Fruit fly (Drosophila melanogaster) whole organism, adult: Measurements from ENCODE around the gene CG9784.

Experiments
- CG11617 ChIP-seq: fragments of 200-800 bp; sonication (Bioruptor generic); optimal IDR thresholded peaks from 2 replicates; lab custom pipeline; 2017; ENCODE audit warnings: mild to moderate bottlenecking, missing biosample characterization, missing genetic modification reagents, missing genetic modification characterization
- CG12768 ChIP-seq: fragments of 200-800 bp; sonication (Bioruptor generic); optimal IDR thresholded peaks from 2 replicates; lab custom pipeline; 2017; ENCODE audit warnings: missing biosample characterization, missing genetic modification characterization, mild to moderate bottlenecking, moderate library complexity, missing genetic modification reagents
- CG14711 ChIP-seq: fragments of 200-800 bp; sonication (Bioruptor generic); optimal IDR thresholded peaks from 2 replicates; lab custom pipeline; 2018; ENCODE audit warnings: missing biosample characterization, mild to moderate bottlenecking, missing genetic modification characterization, moderate library complexity
- CG1620 ChIP-seq: fragments of 200-800 bp; sonication (Bioruptor generic); optimal IDR thresholded peaks from 2 replicates; lab custom pipeline; 2016; ENCODE audit warnings: missing biosample characterization, missing genetic modification characterization
- CG33017 ChIP-seq: fragments of 200-800 bp; sonication (Bioruptor generic); optimal IDR thresholded peaks from 2 replicates; lab custom pipeline; 2018; ENCODE audit warnings: missing biosample characterization, mild to moderate bottlenecking, missing genetic modification characterization, moderate library complexity
- CG5204 ChIP-seq: fragments of 200-800 bp; sonication (Bioruptor generic); optimal IDR thresholded peaks from 2 replicates; lab custom pipeline; 2016; ENCODE audit warnings: missing biosample characterization, missing genetic modification characterization
- CG7045 ChIP-seq: fragments of 200-800 bp; sonication (Bioruptor generic); optimal IDR thresholded peaks from 2 replicates; lab custom pipeline; 2017; ENCODE audit warnings: missing biosample characterization, mild to moderate bottlenecking, missing genetic modification characterization
- CG7101 ChIP-seq: fragments of 200-800 bp; sonication (Bioruptor generic); optimal IDR thresholded peaks from 2 replicates; lab custom pipeline; 2018; ENCODE audit warnings: missing biosample characterization, mild to moderate bottlenecking, missing genetic modification characterization, moderate library complexity
- Clk ChIP-seq: fragments of 200-800 bp; sonication (Bioruptor generic); optimal IDR thresholded peaks from 2 replicates; lab custom pipeline; 2017; ENCODE audit warnings: missing biosample characterization, missing genetic modification characterization
- Crg-1 ChIP-seq: fragments of 200-800 bp; sonication (Bioruptor generic); optimal IDR thresholded peaks from 2 replicates; lab custom pipeline; 2016; ENCODE audit warnings: missing biosample characterization, missing genetic modification characterization
- Hr96 ChIP-seq: fragments of 200-800 bp; sonication (Bioruptor generic); optimal IDR thresholded peaks from 2 replicates; lab custom pipeline; 2016; ENCODE audit warnings: missing biosample characterization, missing genetic modification characterization
- Mnt ChIP-seq: fragments of 200-800 bp; sonication (Bioruptor generic); optimal IDR thresholded peaks from 2 replicates; lab custom pipeline; 2016; ENCODE audit warnings: missing biosample characterization, mild to moderate bottlenecking, missing genetic modification characterization
- bab1 ChIP-seq: fragments of 200-800 bp; sonication (Bioruptor generic); optimal IDR thresholded peaks from 3 replicates; lab custom pipeline; 2019; ENCODE audit warnings: missing biosample characterization, mild to moderate bottlenecking, missing genetic modification characterization, moderate library complexity
- cic ChIP-seq: fragments of 200-800 bp; sonication (Bioruptor generic); optimal IDR thresholded peaks from 2 replicates; lab custom pipeline; 2017; ENCODE audit warnings: missing biosample characterization, mild to moderate bottlenecking, missing genetic modification characterization, moderate library complexity
- cnc ChIP-seq, 2 experiments: fragments of >200 bp; optimal IDR thresholded peaks; 2 replicates each; lab custom pipeline; 2017
- kay ChIP-seq: fragments of 200-800 bp; sonication (Bioruptor generic); peaks from one replicate; lab custom pipeline; 2016; ENCODE audit warnings: missing biosample characterization, missing genetic modification characterization, borderline replicate concordance
- ovo ChIP-seq: fragments of 200-800 bp; sonication (Bioruptor generic); optimal IDR thresholded peaks from 2 replicates; lab custom pipeline; 2016; ENCODE audit warnings: missing biosample characterization, missing genetic modification characterization
- pad ChIP-seq: fragments of 200-800 bp; sonication (Bioruptor generic); optimal IDR thresholded peaks from 3 replicates; lab custom pipeline; 2017; ENCODE audit warnings: missing biosample characterization, missing genetic modification characterization, mild to moderate bottlenecking, moderate library complexity, missing genetic modification reagents
- tj ChIP-seq: fragments of 200-800 bp; sonication (Bioruptor generic); optimal IDR thresholded peaks from 3 replicates; lab custom pipeline; 2017; ENCODE audit warnings: missing biosample characterization, mild to moderate bottlenecking, missing genetic modification characterization, moderate library complexity
- toe ChIP-seq: fragments of 200-800 bp; sonication (Bioruptor generic); optimal IDR thresholded peaks from 2 replicates; lab custom pipeline; 2016; ENCODE audit warnings: missing biosample characterization, missing genetic modification characterization

The CG9784 gene

dm6 chrX:16596250-16596793 is 2.7 kb downstream of the CG9784 start:
- TF ChIP-seq CG11617 (GFP tag; lab: Kevin White, UChicago): no peak
- TF ChIP-seq cnc (optimal IDR thresholded peaks at IDR 0.05; lab: Kevin White, UChicago): no peak
- TF ChIP-seq tj (GFP tag; lab: Kevin White, UChicago): no peak
- no peak for TF ChIP-seq CG33017
- TF ChIP-seq cic: no peak
- no peak for TF ChIP-seq bab1
- TF ChIP-seq toe (GFP tag; lab: Kevin White, UChicago): no peak
- TF ChIP-seq Clk (GFP tag; lab: Kevin White, UChicago): no peak

- TF ChIP-seq toe (GFP tag; lab: Kevin White, UChicago) (no peak), cnc (optimal IDR thresholded peaks at IDR 0.05; lab: Kevin White, UChicago) (no peak), CG7101 (tag; lab: Kevin White, UChicago) (no peak), CG1620 (GFP tag; lab: Kevin White, UChicago) (no peak), bab1 (no peak), pad (GFP tag; lab: Kevin White, UChicago) (no peak), Mnt (GFP tag; lab: Kevin White, UChicago) (no peak), CG33017 (no peak), cic (no peak), CG7045 (GFP tag; lab: Kevin White, UChicago) (no peak), CG12768 (GFP tag; lab: Kevin White, UChicago) (no peak)
These were observed 3.6 kb downstream of the CG9784 start for dm6 chrX:16595411-16595810.

dm6 chrX:16593418-16593817 is 5.6 kb downstream of the CG9784 start, which contains the start of the genes SMC3 and Ubc7:
Gene SMC3, minus strand, starts transcription at chrX:16593439.
Gene Ubc7, plus strand, starts transcription at chrX:16593677.
- TF ChIP-seq CG5204 (GFP tag; lab: Kevin White, UChicago) (no peak), CG11617 (GFP tag; lab: Kevin White, UChicago) (peak; percentile 34), Mnt (GFP tag; lab: Kevin White, UChicago) (peak; percentile 26), CG14711 (tag; lab: Kevin White, UChicago) (peak; percentile 15), bab1 (peak; percentile 40)

- TF ChIP-seq ovo (GFP tag; lab: Kevin White, UChicago): no peak
- no peak for TF ChIP-seq toe (GFP tag; lab: Kevin White, UChicago)
- no peak for TF ChIP-seq CG11617 (GFP tag; lab: Kevin White, UChicago)
- TF ChIP-seq CG14711 (tag; lab: Kevin White, UChicago): no peak
- TF ChIP-seq tj (GFP tag; lab: Kevin White, UChicago): no peak
- TF ChIP-seq Clk (GFP tag; lab: Kevin White, UChicago): no peak
- TF ChIP-seq kay (GFP tag; lab: Kevin White, UChicago): no peak
- TF ChIP-seq Crg-1: no peak
- TF ChIP-seq CG12768 (GFP tag; lab: Kevin White, UChicago): no peak
- TF ChIP-seq CG7101 (tag; lab: Kevin White, UChicago): no peak
- no peak for TF ChIP-seq cic
- no peak for TF ChIP-seq CG1620 (GFP tag; lab: Kevin White, UChicago)
- TF ChIP-seq cnc (optimal IDR thresholded peaks at IDR 0.05; lab: Kevin White, UChicago): no peak
- TF ChIP-seq Hr96 (GFP tag; lab: Kevin White, UChicago): no peak
- no peak for TF ChIP-seq CG5204 (GFP tag; lab: Kevin White, UChicago)
- TF ChIP-seq CG33017: no peak
- TF ChIP-seq CG7045 (GFP tag; lab: Kevin White, UChicago): no peak
These were observed 11.4 kb downstream of the CG9784 start, which contains the start of gene CG13014 for dm6 chrX:16587668-16588046. Gene CG13014, plus strand, starts transcription at chrX:16587873.

dm6 chrX:16587021-16587667 is 11.9 kb downstream of the CG9784 start, which contains the start of gene CanA-14F:
Gene CanA-14F, minus strand, starts transcription at chrX:16587172.
- no peak for TF ChIP-seq CG7045 (GFP tag; lab: Kevin White, UChicago)
- TF ChIP-seq CG7101 (tag; lab: Kevin White, UChicago): peak; percentile 8
- peak; percentile 33 for TF ChIP-seq Mnt (GFP tag; lab: Kevin White, UChicago)
- TF ChIP-seq toe (GFP tag; lab: Kevin White, UChicago): no peak
- TF ChIP-seq CG12768 (GFP tag; lab: Kevin White, UChicago): no peak
- no peak for TF ChIP-seq kay (GFP tag; lab: Kevin White, UChicago)
- TF ChIP-seq cic: peak; percentile 14
- TF ChIP-seq Crg-1: no peak
- no peak for TF ChIP-seq cnc (optimal IDR thresholded peaks at IDR 0.05; lab: Kevin White, UChicago)
- peak; percentile 45 for TF ChIP-seq CG1620 (GFP tag; lab: Kevin White, UChicago)
- no peak for TF ChIP-seq CG14711 (tag; lab: Kevin White, UChicago)
- no peak for TF ChIP-seq Clk (GFP tag; lab: Kevin White, UChicago)
- TF ChIP-seq Hr96 (GFP tag; lab: Kevin White, UChicago): no peak
- TF ChIP-seq ovo (GFP tag; lab: Kevin White, UChicago): no peak
- TF ChIP-seq CG11617 (GFP tag; lab: Kevin White, UChicago): no peak
- TF ChIP-seq CG33017: no peak
- no peak for TF ChIP-seq CG5204 (GFP tag; lab: Kevin White, UChicago)
- no peak for TF ChIP-seq pad (GFP tag; lab: Kevin White, UChicago)
- no peak for TF ChIP-seq tj (GFP tag; lab: Kevin White, UChicago)
- TF ChIP-seq bab1: peak; percentile 50
